Fruit fly (Drosophila melanogaster) whole organism, larva: Measurements from ENCODE around the gene MESK4.
"Not testable (repeated sequence)": the region's sequence is repeated elsewhere in the genome, so short reads cannot be mapped to it uniquely, and the experiment has no call there.

Experiments
- noc ChIP-seq: fragments of 200-800 bp; sonication (Bioruptor generic); optimal IDR thresholded peaks from 3 replicates; lab custom pipeline; 2019; ENCODE audit warnings: missing biosample characterization, mild to moderate bottlenecking, missing genetic modification characterization, moderate library complexity

MESK4 gene

dm6 chr3R:16980958-16981623 lies 7.5 kb upstream of the MESK4 start:
- no peak for TF ChIP-seq noc (tag; lab: Kevin White, UChicago)

- peak; percentile 86 for TF ChIP-seq noc (tag; lab: Kevin White, UChicago)
These were observed 6.4 kb upstream of the MESK4 start, which contains the start of gene AhcyL2 for dm6 chr3R:16982108-16982707. AhcyL2 (minus strand) TSS chr3R:16982158.

- no peak for TF ChIP-seq noc (tag; lab: Kevin White, UChicago)
These were observed 5.6 kb upstream of the MESK4 start for dm6 chr3R:16983001-16983400.

dm6 chr3R:16984221-16984620 lies 4.4 kb upstream of the MESK4 start:
- TF ChIP-seq noc (tag; lab: Kevin White, UChicago): no peak

- TF ChIP-seq noc (tag; lab: Kevin White, UChicago): no peak
These were observed 3.1 kb upstream of the MESK4 start for dm6 chr3R:16985547-16985946.

dm6 chr3R:16986181-16987074 lies 2.2 kb upstream of the MESK4 start:
- TF ChIP-seq noc (tag; lab: Kevin White, UChicago): peak; percentile 100

- TF ChIP-seq noc (tag; lab: Kevin White, UChicago): no peak
These were observed 1.2 kb upstream of the MESK4 start, which contains the start of gene CG18622 for dm6 chr3R:16987220-16987923. CG18622 (minus strand) TSS chr3R:16987732.

- no peak for TF ChIP-seq noc (tag; lab: Kevin White, UChicago)
These were observed 703 bp upstream of the MESK4 start for dm6 chr3R:16987924-16988298.

dm6 chr3R:16991781-16992180 lies 3.2 kb downstream of the MESK4 start, which contains the start of gene EMC2B:
EMC2B (minus strand) TSS chr3R:16991878.
- no peak for TF ChIP-seq noc (tag; lab: Kevin White, UChicago)

dm6 chr3R:16992716-16993115 lies 4.1 kb downstream of the MESK4 start, which contains the start of gene CG31274:
CG31274 (plus strand) TSS chr3R:16993016.
- TF ChIP-seq noc (tag; lab: Kevin White, UChicago): not testable (repeated sequence)

dm6 chr3R:16996059-16996959 lies 7.7 kb downstream of the MESK4 start, which contains the start of the genes EMC2A and CG3534:
EMC2A (minus strand) TSS chr3R:16996071.
CG3534 (plus strand) TSS chr3R:16996446.
- TF ChIP-seq noc (tag; lab: Kevin White, UChicago): no peak

- no peak for TF ChIP-seq noc (tag; lab: Kevin White, UChicago)
These were observed 13.8 kb downstream of the MESK4 start, which contains the start of the genes Sf3a1 and Irc for dm6 chr3R:17002218-17003110. Sf3a1 (minus strand) TSS chr3R:17002355. Irc (plus strand) TSS chr3R:17002875.

dm6 chr3R:17003468-17003867 lies 14.9 kb downstream of the MESK4 start:
- TF ChIP-seq noc (tag; lab: Kevin White, UChicago): no peak
